Worm (Caenorhabditis elegans) whole organism, late embryonic: Measurements from ENCODE around the gene srt-64.

Experiments
- C38D4.7 ChIP-seq: fragments of 200-800 bp; sonication (Bioruptor generic); optimal IDR thresholded peaks from 2 replicates; lab custom pipeline; 2018; ENCODE audit warnings: mild to moderate bottlenecking, missing genetic modification characterization, moderate library complexity, missing compliant biosample characterization
- F13H6.1 ChIP-seq: sonication (generic microtip); optimal IDR thresholded peaks from 2 replicates; lab custom pipeline; 2016; ENCODE audit warnings: missing genetic modification characterization, missing compliant biosample characterization
- K02D7.2 ChIP-seq: sonication (generic microtip); optimal IDR thresholded peaks from 2 replicates; lab custom pipeline; 2017; ENCODE audit warnings: mild to moderate bottlenecking, missing genetic modification characterization, missing compliant biosample characterization
- ama-1 ChIP-seq: fragments of 150-350 bp; optimal IDR thresholded peaks from 2 replicates; lab custom pipeline; 2014
- elt-4 ChIP-seq: sonication (generic microtip); optimal IDR thresholded peaks from 2 replicates; lab custom pipeline; 2016; ENCODE audit warnings: missing genetic modification characterization, missing compliant biosample characterization
- hlh-15 ChIP-seq: sonication (generic microtip); optimal IDR thresholded peaks from 2 replicates; lab custom pipeline; 2016; ENCODE audit warnings: missing genetic modification characterization, missing compliant biosample characterization
- hlh-30 ChIP-seq: sonication (generic microtip); optimal IDR thresholded peaks from 2 replicates; lab custom pipeline; 2017; ENCODE audit warnings: antibody characterized with exemption, missing genetic modification characterization, missing compliant biosample characterization; ENCODE audit not compliant: insufficient read depth
- nfya-1 ChIP-seq: sonication (generic microtip); optimal IDR thresholded peaks from 2 replicates; lab custom pipeline; 2017; ENCODE audit warnings: missing genetic modification characterization, mild to moderate bottlenecking, missing compliant biosample characterization, antibody characterized with exemption, moderate library complexity
- nhr-11 ChIP-seq: fragments of 150-350 bp; optimal IDR thresholded peaks from 2 replicates; lab custom pipeline; 2014; ENCODE audit warnings: missing biosample characterization, missing genetic modification characterization
- pha-2 ChIP-seq: sonication (generic microtip); optimal IDR thresholded peaks from 2 replicates; lab custom pipeline; 2017; ENCODE audit warnings: mild to moderate bottlenecking, missing genetic modification characterization, missing compliant biosample characterization
- rnt-1 ChIP-seq: sonication (generic microtip); optimal IDR thresholded peaks from 2 replicates; lab custom pipeline; 2016; ENCODE audit warnings: missing genetic modification characterization, missing compliant biosample characterization
- sox-4 ChIP-seq: sonication (generic microtip); optimal IDR thresholded peaks from 2 replicates; lab custom pipeline; 2017; ENCODE audit warnings: mild to moderate bottlenecking, missing genetic modification characterization, inconsistent platforms, missing compliant biosample characterization

- TF ChIP-seq C38D4.7 (GFP tag; lab: Kevin White, UChicago) (no peak), ama-1 (lab: Kevin White, UChicago) (no peak), hlh-15 (tag; lab: Kevin White, UChicago) (no peak), K02D7.2 (tag; lab: Kevin White, UChicago) (no peak), hlh-30 (tag; lab: Kevin White, UChicago) (no peak), nhr-11 (no peak), sox-4 (tag; lab: Kevin White, UChicago) (no peak), rnt-1 (tag; lab: Kevin White, UChicago) (no peak), pha-2 (tag; lab: Kevin White, UChicago) (no peak), elt-4 (tag; lab: Kevin White, UChicago) (no peak), nfya-1 (tag; lab: Kevin White, UChicago) (no peak), F13H6.1 (tag; lab: Kevin White, UChicago) (no peak)
Measured at ce11 chrV:5130018-5130417, 39.5 kb downstream of the srt-64 start, which contains the start of gene F14F9.8.
